Fruit fly (Drosophila melanogaster) whole organism, pupa: ENCODE data around the gene CG12194.

ENCODE experiments used
- CG10348 ChIP-seq: fragments of 200-800 bp; sonication (Bioruptor generic); IDR thresholded peaks from 2 replicates; pipeline ENCODE4 v1.3.6; 2022; ENCODE audit warnings: missing biosample characterization, missing genetic modification characterization
- CG12605 ChIP-seq: fragments of 200-800 bp; sonication (Bioruptor generic); IDR thresholded peaks from 2 replicates; pipeline ENCODE4 v1.3.6; 2022; ENCODE audit warnings: missing biosample characterization, missing genetic modification characterization
- CG13204 ChIP-seq: fragments of 200-800 bp; sonication (Bioruptor generic); optimal IDR thresholded peaks from 2 replicates; lab custom pipeline; 2018; ENCODE audit warnings: missing biosample characterization, mild to moderate bottlenecking, missing genetic modification characterization, moderate library complexity
- CG14655 ChIP-seq: fragments of 200-800 bp; sonication (Bioruptor generic); optimal IDR thresholded peaks from 3 replicates; lab custom pipeline; 2017; ENCODE audit warnings: mild to moderate bottlenecking, missing biosample characterization, missing genetic modification reagents, missing genetic modification characterization
- CG15710 ChIP-seq: fragments of 200-800 bp; sonication (Bioruptor generic); optimal IDR thresholded peaks from 2 replicates; lab custom pipeline; 2018; ENCODE audit warnings: missing biosample characterization, mild to moderate bottlenecking, missing genetic modification characterization, moderate library complexity
- CG17806 ChIP-seq: fragments of 200-800 bp; sonication (Bioruptor generic); optimal IDR thresholded peaks from 2 replicates; lab custom pipeline; 2018; ENCODE audit warnings: missing biosample characterization, mild to moderate bottlenecking, missing genetic modification characterization, moderate library complexity
- CG32121 ChIP-seq: fragments of 200-800 bp; sonication (Bioruptor generic); IDR thresholded peaks from 2 replicates; pipeline ENCODE4 v1.3.6; 2022; ENCODE audit warnings: missing biosample characterization, missing genetic modification characterization
- CG34367 ChIP-seq: fragments of 200-800 bp; sonication (Bioruptor generic); optimal IDR thresholded peaks from 2 replicates; lab custom pipeline; 2018; ENCODE audit warnings: missing biosample characterization, mild to moderate bottlenecking, missing genetic modification characterization
- CG4496 ChIP-seq: fragments of 200-800 bp; sonication (Bioruptor generic); IDR thresholded peaks from 3 replicates; pipeline ENCODE4 v1.3.6; 2022; ENCODE audit warnings: missing biosample characterization, missing genetic modification characterization
- CG8159 ChIP-seq: fragments of 200-800 bp; sonication (Bioruptor generic); optimal IDR thresholded peaks from 3 replicates; lab custom pipeline; 2018; ENCODE audit warnings: missing biosample characterization, mild to moderate bottlenecking, missing genetic modification characterization, moderate library complexity
- CG8301 ChIP-seq: fragments of 200-800 bp; sonication (Bioruptor generic); optimal IDR thresholded peaks from 2 replicates; lab custom pipeline; 2018; ENCODE audit warnings: missing biosample characterization, mild to moderate bottlenecking, missing genetic modification characterization
- CG9948 ChIP-seq: fragments of 200-800 bp; sonication (Bioruptor generic); optimal IDR thresholded peaks from 2 replicates; lab custom pipeline; 2018; ENCODE audit warnings: missing biosample characterization, mild to moderate bottlenecking, missing genetic modification characterization, moderate library complexity
- D1 ChIP-seq: fragments of 200-800 bp; sonication (Bioruptor generic); optimal IDR thresholded peaks from 2 replicates; lab custom pipeline; 2018; ENCODE audit warnings: missing biosample characterization, mild to moderate bottlenecking, missing genetic modification characterization, moderate library complexity
- EcR ChIP-seq: fragments of 200-800 bp; sonication (Bioruptor generic); optimal IDR thresholded peaks from 3 replicates; lab custom pipeline; 2019; ENCODE audit warnings: missing biosample characterization, missing genetic modification characterization, mild to moderate bottlenecking, moderate library complexity, missing genetic modification reagents
- Ets98B ChIP-seq: fragments of 200-800 bp; sonication (Bioruptor generic); IDR thresholded peaks from 2 replicates; pipeline ENCODE4 v1.3.6; 2022; ENCODE audit warnings: missing biosample characterization, missing genetic modification characterization
- Pif1A ChIP-seq: fragments of 200-800 bp; sonication (Bioruptor generic); optimal IDR thresholded peaks from 3 replicates; lab custom pipeline; 2016; ENCODE audit warnings: missing biosample characterization, missing genetic modification characterization
- Pif1B ChIP-seq: fragments of 200-800 bp; sonication (Bioruptor generic); optimal IDR thresholded peaks from 3 replicates; lab custom pipeline; 2016; ENCODE audit warnings: missing biosample characterization, missing genetic modification characterization
- Snoo ChIP-seq: fragments of 200-800 bp; sonication (Bioruptor generic); optimal IDR thresholded peaks from 3 replicates; lab custom pipeline; 2017; ENCODE audit warnings: missing biosample characterization, mild to moderate bottlenecking, missing genetic modification characterization, inconsistent platforms
- fd96Ca ChIP-seq: fragments of 200-800 bp; sonication (Bioruptor generic); IDR thresholded peaks from 3 replicates; pipeline ENCODE4 v1.3.6; 2022; ENCODE audit warnings: missing biosample characterization, missing genetic modification characterization
- gl ChIP-seq: fragments of 200-800 bp; sonication (Bioruptor generic); optimal IDR thresholded peaks from 2 replicates; lab custom pipeline; 2018; ENCODE audit warnings: missing biosample characterization, mild to moderate bottlenecking, missing genetic modification characterization
- rn ChIP-seq: fragments of 200-800 bp; sonication (Bioruptor generic); IDR thresholded peaks from 2 replicates; pipeline ENCODE4 v1.3.6; 2022; ENCODE audit warnings: missing biosample characterization, missing genetic modification characterization

Gene CG12194

dm6 chr2L:4837772-4838397 lies at the start of gene CG12194, which contains the start of gene tank:
CG12194 (plus strand) TSS chr2L:4838347.
tank (minus strand) TSS chr2L:4837999.
- TF ChIP-seq rn (GFP tag; lab: Robert Waterston, UW) (peak; percentile 99), Ets98B (peak; percentile 100), CG17806 (peak; percentile 99), CG9948 (peak; percentile 99), CG8159 (tag; lab: Kevin White, UChicago) (peak; percentile 97), CG4496 (GFP tag; lab: Robert Waterston, UW) (peak; percentile 100), CG14655 (GFP tag; lab: Kevin White, UChicago) (peak; percentile 100), CG32121 (GFP tag; lab: Robert Waterston, UW) (peak; percentile 100), CG13204 (GFP tag; lab: Kevin White, UChicago) (no peak), fd96Ca (GFP tag; lab: Robert Waterston, UW) (peak; percentile 100), CG10348 (GFP tag; lab: Robert Waterston, UW) (peak; percentile 99), Snoo (peak; percentile 98), CG15710 (tag; lab: Kevin White, UChicago) (peak; percentile 96), CG8301 (tag; lab: Kevin White, UChicago) (peak; percentile 100), Pif1B (GFP tag; lab: Kevin White, UChicago) (peak; percentile 99), D1 (tag; lab: Kevin White, UChicago) (no peak), Pif1A (GFP tag; lab: Kevin White, UChicago) (peak; percentile 100), EcR (GFP tag; lab: Kevin White, UChicago) (peak; percentile 29), gl (tag; lab: Kevin White, UChicago) (peak; percentile 97), CG12605 (peak; percentile 99), CG34367 (tag; lab: Kevin White, UChicago) (peak; percentile 99)

dm6 chr2L:4793780-4794523 lies 44.2 kb upstream of the CG12194 start, which contains the start of gene fipi:
fipi (minus strand) TSS chr2L:4794044.
- TF ChIP-seq CG15710 (tag; lab: Kevin White, UChicago) (no peak), CG17806 (no peak), CG34367 (tag; lab: Kevin White, UChicago) (no peak), CG13204 (GFP tag; lab: Kevin White, UChicago) (no peak), Pif1B (GFP tag; lab: Kevin White, UChicago) (no peak), Snoo (no peak), D1 (tag; lab: Kevin White, UChicago) (no peak), CG12605 (no peak; the same call in 1 of the 2 replicates), CG32121 (GFP tag; lab: Robert Waterston, UW) (no peak), rn (GFP tag; lab: Robert Waterston, UW) (no peak), CG10348 (GFP tag; lab: Robert Waterston, UW) (no peak), CG8159 (tag; lab: Kevin White, UChicago) (no peak), CG14655 (GFP tag; lab: Kevin White, UChicago) (no peak), Ets98B (no peak), CG8301 (tag; lab: Kevin White, UChicago) (no peak), gl (tag; lab: Kevin White, UChicago) (no peak), Pif1A (GFP tag; lab: Kevin White, UChicago) (no peak)

- TF ChIP-seq CG9948 (no peak), Ets98B (no peak), CG10348 (GFP tag; lab: Robert Waterston, UW) (no peak), EcR (GFP tag; lab: Kevin White, UChicago) (no peak), CG8301 (tag; lab: Kevin White, UChicago) (no peak), rn (GFP tag; lab: Robert Waterston, UW) (no peak), Pif1A (GFP tag; lab: Kevin White, UChicago) (no peak), fd96Ca (GFP tag; lab: Robert Waterston, UW) (no peak), CG17806 (no peak), CG14655 (GFP tag; lab: Kevin White, UChicago) (no peak), CG13204 (GFP tag; lab: Kevin White, UChicago) (no peak), Pif1B (GFP tag; lab: Kevin White, UChicago) (no peak), Snoo (no peak), CG12605 (no peak), CG32121 (GFP tag; lab: Robert Waterston, UW) (no peak), CG15710 (tag; lab: Kevin White, UChicago) (no peak), gl (tag; lab: Kevin White, UChicago) (no peak), CG34367 (tag; lab: Kevin White, UChicago) (no peak)
Observed at dm6 chr2L:4794524-4794804, 43.7 kb upstream of the CG12194 start, which contains the start of gene CG3294. CG3294 (plus strand) TSS chr2L:4794549.

- TF ChIP-seq Ets98B (peak; percentile 87), CG8159 (tag; lab: Kevin White, UChicago) (peak; percentile 50), CG14655 (GFP tag; lab: Kevin White, UChicago) (peak; percentile 89), CG17806 (peak; percentile 50), rn (GFP tag; lab: Robert Waterston, UW) (peak; percentile 67), gl (tag; lab: Kevin White, UChicago) (no peak), Pif1B (GFP tag; lab: Kevin White, UChicago) (no peak), EcR (GFP tag; lab: Kevin White, UChicago) (no peak), CG8301 (tag; lab: Kevin White, UChicago) (peak; percentile 88), CG4496 (GFP tag; lab: Robert Waterston, UW) (peak; percentile 81), D1 (tag; lab: Kevin White, UChicago) (no peak), CG15710 (tag; lab: Kevin White, UChicago) (no peak), Pif1A (GFP tag; lab: Kevin White, UChicago) (peak; percentile 73), fd96Ca (GFP tag; lab: Robert Waterston, UW) (peak; percentile 89), CG9948 (peak; percentile 12), CG32121 (GFP tag; lab: Robert Waterston, UW) (peak; percentile 55)
Observed at dm6 chr2L:4797643-4798042, 40.5 kb upstream of the CG12194 start.
